3 fruit fly cellular contexts compared by ENCODE assay signal in the genomic region with DNA sequence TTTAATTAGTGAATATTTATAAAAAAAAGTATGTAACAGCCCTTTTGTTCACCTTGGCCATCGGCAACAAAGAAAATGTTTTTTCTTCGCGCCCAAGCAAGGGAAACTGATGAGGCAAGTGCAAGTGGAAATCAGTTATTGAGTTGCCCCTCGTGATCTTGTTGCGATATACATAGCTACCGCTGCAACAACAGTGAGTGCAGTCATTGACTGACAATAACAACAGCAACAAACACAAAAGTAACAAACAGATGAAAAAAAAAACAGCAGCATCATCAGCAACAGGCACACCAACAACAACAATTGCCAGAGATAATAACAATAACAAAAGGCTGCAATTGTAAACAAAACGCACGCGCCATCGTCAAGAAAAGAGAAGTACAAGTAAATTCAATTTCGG.
A peak's percentile ranks its signal among the peaks of the same experiment; 100 is the strongest.
TF ChIP-seq lines count a peak whose summit lies in the region.

No protein-coding gene starts in this region.

- no peak for TF ChIP-seq CTCF in whole organism, embryonic (GFP tag; optimal IDR thresholded peaks at IDR 0.05; lab: Kevin White, UChicago)

TF ChIP-seq in whole organism, embryonic, 481 proteins besides CTCF, POLR2A, EP300 and RAD21:
- no peak for TF ChIP-seq CG10959 (GFP tag; IDR thresholded peaks at IDR 0.05; lab: Robert Waterston, UW)
- TF ChIP-seq CG10565 (GFP tag; optimal IDR thresholded peaks at IDR 0.05; lab: Kevin White, UChicago) = no peak
- TF ChIP-seq sqz (GFP tag; optimal IDR thresholded peaks at IDR 0.05; lab: Kevin White, UChicago) = peak; percentile 31
- TF ChIP-seq Ets65A (GFP tag; lab: Kevin White, UChicago) = peak; percentile 6
- no peak for TF ChIP-seq gfzf (GFP tag; optimal IDR thresholded peaks at IDR 0.05; lab: Kevin White, UChicago)
- no peak for TF ChIP-seq Hsf (GFP tag; optimal IDR thresholded peaks at IDR 0.05; lab: Kevin White, UChicago)
- TF ChIP-seq zen2 (GFP tag; IDR thresholded peaks at IDR 0.05; lab: Robert Waterston, UW; ENCODE audit: partially characterized antibody) = no peak
- TF ChIP-seq zen (tag; optimal IDR thresholded peaks at IDR 0.05; lab: Kevin White, UChicago) = no peak
TF ChIP-seq in whole organism, embryonic: peak in this region for 2.

TF ChIP-seq in whole organism, prepupa, 60 proteins besides CTCF, POLR2A, EP300 and RAD21:
- TF ChIP-seq Eip78C (GFP tag; lab: Kevin White, UChicago) = peak; percentile 60
- TF ChIP-seq svp (GFP tag; lab: Kevin White, UChicago) = peak; percentile 90
- no peak for TF ChIP-seq Met (GFP tag; optimal IDR thresholded peaks at IDR 0.05; lab: Kevin White, UChicago)
TF ChIP-seq in whole organism, prepupa: peak in this region for 2.

TF ChIP-seq in whole organism, pupa, 21 proteins besides CTCF, POLR2A, EP300 and RAD21:
- TF ChIP-seq Snoo (tag; optimal IDR thresholded peaks at IDR 0.05; lab: Kevin White, UChicago) (no peak), CG8159 (tag; optimal IDR thresholded peaks at IDR 0.05; lab: Kevin White, UChicago) (no peak), EcR (GFP tag; optimal IDR thresholded peaks at IDR 0.05; lab: Kevin White, UChicago) (peak; percentile 54), CG14655 (GFP tag; optimal IDR thresholded peaks at IDR 0.05; lab: Kevin White, UChicago) (no peak), CG10348 (GFP tag; IDR thresholded peaks at IDR 0.05; lab: Robert Waterston, UW) (no peak), CG9948 (tag; optimal IDR thresholded peaks at IDR 0.05; lab: Kevin White, UChicago) (no peak), D1 (tag; optimal IDR thresholded peaks at IDR 0.05; lab: Kevin White, UChicago) (no peak)
